Fruit fly (Drosophila melanogaster) whole organism, embryonic: ENCODE data around the gene Shaw.

Experiments used
- BtbVII ChIP-seq: fragments of 200-800 bp; sonication (Bioruptor generic); optimal IDR thresholded peaks from 3 replicates; lab custom pipeline; 2017; ENCODE audit warnings: missing biosample characterization, mild to moderate bottlenecking, missing genetic modification characterization
- CG16779 ChIP-seq: fragments of 200-800 bp; sonication (Bioruptor generic); IDR thresholded peaks from 2 replicates; pipeline ENCODE4 v1.3.6; 2022; ENCODE audit warnings: missing biosample characterization, missing genetic modification characterization
- GATAe ChIP-seq: fragments of 200-800 bp; sonication (Bioruptor generic); conservative IDR thresholded peaks from 2 replicates; pipeline ENCODE4 v1.3.6; 2022; ENCODE audit warnings: missing biosample characterization, missing genetic modification characterization
- inv ChIP-seq: fragments of 200-800 bp; sonication (Bioruptor generic); IDR thresholded peaks from 2 replicates; pipeline ENCODE4 v1.3.6; 2022; ENCODE audit warnings: missing biosample characterization, missing genetic modification characterization; ENCODE audit not compliant: partially characterized antibody

DNA sequence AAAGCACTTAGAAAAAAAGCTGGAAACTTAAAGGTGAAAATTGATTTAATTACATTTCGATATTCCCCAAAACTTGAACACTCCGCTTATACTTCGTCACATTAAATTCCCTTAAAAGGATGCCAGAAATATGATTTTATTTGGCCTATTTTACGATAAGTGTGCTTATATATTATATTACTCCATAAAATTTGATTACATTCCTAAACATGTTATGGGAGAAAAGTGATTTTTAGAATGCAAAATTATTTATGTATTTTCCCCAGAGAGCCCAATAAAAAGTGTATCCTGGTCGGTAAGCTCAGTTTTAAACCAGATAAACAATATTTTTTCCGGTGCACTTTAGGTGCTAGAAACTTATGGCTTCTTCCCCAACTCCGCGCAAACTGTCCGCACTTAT lies 19.7 kb downstream of the Shaw start:
- TF ChIP-seq CG16779 (GFP tag; lab: Robert Waterston, UW), result no peak
- no peak for TF ChIP-seq GATAe (GFP tag; lab: Robert Waterston, UW)
- TF ChIP-seq inv, result no peak
- TF ChIP-seq BtbVII (GFP tag; lab: Kevin White, UChicago), result no peak
